Worm (Caenorhabditis elegans) whole organism, L4/young adult: ENCODE data around the gene gpd-2.
A peak's percentile ranks its signal among the peaks of the same experiment; 100 is the strongest.

Experiments used
- W03F9.2 ChIP-seq: fragments of 150-350 bp; optimal IDR thresholded peaks from 2 replicates; lab custom pipeline; 2014; ENCODE audit warnings: missing biosample characterization, missing genetic modification characterization
- dao-5 ChIP-seq: sonication (generic microtip); optimal IDR thresholded peaks from 2 replicates; lab custom pipeline; 2016; ENCODE audit warnings: missing genotype, missing genetic modification characterization, moderate library complexity, missing compliant biosample characterization
- him-1 ChIP-seq: sonication (generic microtip); optimal IDR thresholded peaks from 2 replicates; lab custom pipeline; 2016; ENCODE audit warnings: missing genotype, missing genetic modification reagents, missing genetic modification characterization, missing compliant biosample characterization

Gene gpd-2

DNA sequence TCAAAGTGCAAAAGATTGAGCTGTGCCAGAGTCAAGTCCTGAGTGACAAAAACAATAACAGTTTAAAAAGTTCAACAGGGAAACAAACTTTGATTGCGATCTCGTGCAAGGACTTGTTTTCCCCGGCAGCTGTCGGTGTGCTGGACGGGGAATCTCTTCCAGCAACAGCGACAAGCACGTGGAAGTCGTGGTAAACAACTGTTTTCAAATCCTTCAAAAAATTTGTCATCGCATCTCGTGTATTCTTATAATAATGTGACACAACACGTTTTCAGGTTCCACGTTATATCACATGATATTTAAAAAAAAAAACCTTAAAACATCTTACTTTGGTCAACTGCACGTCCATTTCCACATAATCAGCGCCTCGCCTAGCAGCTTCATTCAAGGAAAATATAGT lies 5.9 kb downstream of the gpd-2 start:
- TF ChIP-seq dao-5 (tag; lab: Kevin White, UChicago) (no peak), W03F9.2 (tag; lab: Kevin White, UChicago) (no peak), him-1 (tag; lab: Kevin White, UChicago) (no peak)

DNA sequence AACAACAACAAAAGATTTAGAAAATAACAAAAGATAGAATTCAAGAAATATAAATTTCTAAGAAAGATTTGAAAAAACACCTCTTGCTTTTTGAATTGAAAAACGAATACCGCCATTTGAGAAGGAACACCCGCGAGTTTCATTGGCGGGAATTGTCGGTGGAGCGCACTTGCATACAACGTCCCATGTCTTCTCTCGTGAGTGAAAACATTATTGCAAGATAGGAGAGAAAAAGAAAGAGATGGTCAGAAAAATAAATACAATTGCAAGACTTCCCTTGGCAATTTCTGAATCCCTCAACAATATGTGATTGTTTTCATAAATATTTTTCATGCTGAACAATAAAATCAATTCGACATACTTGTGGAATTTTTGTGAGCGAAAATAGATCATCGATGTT lies 8.4 kb downstream of the gpd-2 start, which contains the start of gene K10B3.5:
Gene K10B3.5 (minus strand): TSS at position 343 of the 400 bp plus-strand sequence.
- peak; percentile 41 for TF ChIP-seq him-1 (tag; lab: Kevin White, UChicago)
- no peak for TF ChIP-seq dao-5 (tag; lab: Kevin White, UChicago)
- TF ChIP-seq W03F9.2 (tag; lab: Kevin White, UChicago): peak; percentile 56

DNA sequence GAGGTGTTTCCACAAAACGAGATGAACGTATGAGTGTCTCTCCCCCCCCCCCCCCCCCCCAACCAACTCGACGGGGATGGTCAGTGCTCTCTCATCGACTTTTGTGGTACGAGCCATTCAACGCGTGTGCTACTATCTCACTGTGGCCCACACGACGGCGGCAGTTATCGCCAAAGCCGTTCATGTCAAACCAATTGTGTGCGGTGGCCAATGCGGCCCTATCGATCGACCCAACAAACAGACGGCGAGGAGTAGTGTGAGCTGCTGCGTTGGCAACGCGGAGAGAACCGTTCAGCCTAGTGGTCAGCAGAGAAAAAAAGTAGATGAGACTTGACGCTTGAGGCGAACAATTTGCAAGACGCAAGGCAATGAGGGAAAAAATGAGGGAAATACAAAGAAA lies 11.7 kb downstream of the gpd-2 start:
- no peak for TF ChIP-seq him-1 (tag; lab: Kevin White, UChicago)
- no peak for TF ChIP-seq dao-5 (tag; lab: Kevin White, UChicago)
- no peak for TF ChIP-seq W03F9.2 (tag; lab: Kevin White, UChicago)

DNA sequence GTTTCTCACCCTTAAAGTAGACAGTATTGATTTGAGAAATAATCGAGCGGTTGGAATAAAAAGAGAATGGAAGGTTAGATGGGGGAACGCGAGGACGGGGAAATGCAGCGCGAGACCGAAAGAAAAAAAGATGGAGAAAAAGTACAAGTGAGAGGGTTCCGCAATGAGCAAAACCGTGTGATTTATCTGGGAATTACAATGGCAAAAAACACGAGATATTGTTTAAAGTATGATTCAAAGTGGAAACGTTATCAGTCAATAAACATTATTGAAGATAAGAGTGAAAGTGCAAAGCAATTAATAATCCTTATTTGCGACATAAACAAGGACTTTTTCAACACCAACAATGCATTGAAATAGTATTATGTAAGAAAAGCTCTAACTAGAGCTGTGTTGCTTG lies 12.3 kb downstream of the gpd-2 start, which contains the start of gene ztf-13:
Gene ztf-13 (minus strand): TSS at position 11 of the 400 bp plus-strand sequence.
- no peak for TF ChIP-seq dao-5 (tag; lab: Kevin White, UChicago)
- no peak for TF ChIP-seq him-1 (tag; lab: Kevin White, UChicago)
- TF ChIP-seq W03F9.2 (tag; lab: Kevin White, UChicago): no peak

DNA sequence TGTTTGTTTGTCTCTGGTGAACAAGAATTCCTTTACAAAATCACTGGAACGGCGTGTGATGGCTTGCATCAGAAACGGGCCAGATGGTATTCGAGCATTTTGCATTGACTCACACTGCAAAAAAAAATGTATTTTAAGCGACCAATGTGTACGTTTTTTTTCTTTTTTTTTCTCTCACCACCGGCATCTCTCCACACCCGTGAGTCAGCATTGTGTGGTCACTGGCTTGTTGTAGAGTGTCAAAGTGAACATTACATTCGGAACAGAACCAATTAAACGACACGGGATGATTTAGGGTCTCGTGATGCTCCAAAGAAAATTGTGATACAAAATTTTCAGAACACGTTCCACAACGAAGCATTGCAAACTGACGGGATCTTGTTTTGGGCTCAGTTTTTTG lies 12.9 kb downstream of the gpd-2 start:
- TF ChIP-seq W03F9.2 (tag; lab: Kevin White, UChicago): no peak
- TF ChIP-seq dao-5 (tag; lab: Kevin White, UChicago): no peak
- TF ChIP-seq him-1 (tag; lab: Kevin White, UChicago): no peak

DNA sequence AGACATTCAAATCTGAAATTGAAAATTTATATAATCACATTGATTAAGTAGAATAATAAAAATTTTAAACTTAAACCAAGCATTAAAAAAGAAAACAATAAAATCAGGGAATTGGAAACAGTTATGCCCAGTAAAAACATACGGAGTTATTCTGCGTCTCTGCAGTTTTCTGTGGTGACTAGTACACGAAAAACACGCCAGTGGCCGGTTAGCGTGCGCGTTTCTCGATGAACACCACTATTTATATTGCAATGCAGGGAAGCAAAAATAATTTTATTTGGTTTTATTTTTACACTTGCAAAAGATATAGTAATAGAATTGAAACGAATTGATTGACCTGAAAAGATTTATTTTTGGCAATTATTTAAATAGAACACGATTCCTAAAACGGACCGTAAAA lies 14.7 kb downstream of the gpd-2 start, which contains the start of gene sec-3:
Gene sec-3 (minus strand): TSS at position 21 of the 400 bp plus-strand sequence.
- TF ChIP-seq W03F9.2 (tag; lab: Kevin White, UChicago) (peak; percentile 93), him-1 (tag; lab: Kevin White, UChicago) (peak; percentile 80), dao-5 (tag; lab: Kevin White, UChicago) (no peak)

DNA sequence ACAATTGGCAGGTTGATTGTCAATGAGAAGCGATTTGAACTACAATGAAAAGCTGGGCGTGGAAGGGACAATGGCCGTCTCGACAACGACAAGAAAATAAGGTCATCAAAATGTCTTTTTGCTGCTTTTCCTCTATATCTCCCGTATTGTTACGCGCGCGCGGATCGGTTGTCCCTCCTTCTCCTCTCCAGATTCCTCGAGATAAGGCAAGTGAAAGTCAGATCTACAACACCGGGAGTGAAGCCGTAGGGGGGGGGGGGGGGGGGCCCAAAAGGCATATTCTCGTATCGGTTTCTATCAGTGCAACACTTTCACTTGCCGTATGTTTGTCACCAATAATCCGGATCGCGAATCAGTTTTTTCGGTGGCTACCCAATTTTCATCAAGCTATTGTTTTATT lies 20.2 kb downstream of the gpd-2 start, which contains the start of gene wrt-2:
Gene wrt-2 (minus strand): TSS at position 46 of the 400 bp plus-strand sequence.
- no peak for TF ChIP-seq him-1 (tag; lab: Kevin White, UChicago)
- TF ChIP-seq dao-5 (tag; lab: Kevin White, UChicago): no peak
- TF ChIP-seq W03F9.2 (tag; lab: Kevin White, UChicago): no peak

DNA sequence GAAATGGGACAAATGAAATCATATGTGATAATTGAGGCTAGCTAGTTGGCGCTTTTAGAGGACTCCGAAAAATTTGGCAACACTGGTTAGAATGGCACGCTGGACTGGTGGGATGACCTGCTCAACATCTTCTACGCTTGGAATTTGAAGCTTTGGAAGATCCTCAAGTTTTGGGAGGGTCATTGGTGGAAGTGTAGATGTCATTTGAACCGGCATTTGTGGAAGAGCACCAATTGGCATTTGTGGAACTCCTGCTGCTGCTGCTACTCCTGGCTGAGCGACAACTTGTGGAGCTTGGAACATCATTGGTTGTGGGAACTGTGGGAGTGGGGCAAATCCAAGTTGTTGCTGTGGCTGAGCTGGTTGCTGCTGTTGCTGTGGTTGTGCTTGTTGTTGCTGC lies 22.0 kb downstream of the gpd-2 start:
- TF ChIP-seq W03F9.2 (tag; lab: Kevin White, UChicago) (no peak), him-1 (tag; lab: Kevin White, UChicago) (no peak), dao-5 (tag; lab: Kevin White, UChicago) (no peak)

DNA sequence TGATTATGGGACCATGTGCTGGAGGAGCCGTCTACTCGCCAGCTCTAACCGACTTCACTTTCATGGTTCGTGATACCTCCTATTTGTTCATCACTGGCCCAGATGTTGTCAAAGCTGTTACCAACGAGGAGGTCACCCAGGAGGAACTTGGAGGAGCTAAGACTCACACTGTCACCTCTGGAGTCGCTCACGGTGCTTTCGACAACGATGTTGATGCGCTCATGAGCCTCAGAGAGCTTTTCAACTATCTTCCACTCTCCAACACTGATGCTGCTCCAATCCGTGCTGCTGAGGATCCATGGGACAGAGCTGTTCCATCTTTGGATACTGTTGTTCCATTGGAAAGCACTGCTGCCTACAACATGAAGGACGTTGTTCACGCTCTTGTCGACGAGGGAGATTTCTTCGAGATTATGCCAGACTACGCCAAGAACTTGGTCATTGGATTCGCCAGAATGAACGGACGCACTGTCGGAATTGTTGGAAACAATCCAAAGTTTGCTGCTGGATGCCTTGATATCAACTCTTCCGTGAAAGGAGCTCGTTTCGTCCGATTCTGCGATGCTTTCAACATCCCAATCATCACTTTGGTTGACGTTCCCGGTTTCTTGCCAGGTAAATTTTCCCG lies 23.3 kb downstream of the gpd-2 start:
- TF ChIP-seq W03F9.2 (tag; lab: Kevin White, UChicago): no peak
- TF ChIP-seq him-1 (tag; lab: Kevin White, UChicago): no peak
- no peak for TF ChIP-seq dao-5 (tag; lab: Kevin White, UChicago)

DNA sequence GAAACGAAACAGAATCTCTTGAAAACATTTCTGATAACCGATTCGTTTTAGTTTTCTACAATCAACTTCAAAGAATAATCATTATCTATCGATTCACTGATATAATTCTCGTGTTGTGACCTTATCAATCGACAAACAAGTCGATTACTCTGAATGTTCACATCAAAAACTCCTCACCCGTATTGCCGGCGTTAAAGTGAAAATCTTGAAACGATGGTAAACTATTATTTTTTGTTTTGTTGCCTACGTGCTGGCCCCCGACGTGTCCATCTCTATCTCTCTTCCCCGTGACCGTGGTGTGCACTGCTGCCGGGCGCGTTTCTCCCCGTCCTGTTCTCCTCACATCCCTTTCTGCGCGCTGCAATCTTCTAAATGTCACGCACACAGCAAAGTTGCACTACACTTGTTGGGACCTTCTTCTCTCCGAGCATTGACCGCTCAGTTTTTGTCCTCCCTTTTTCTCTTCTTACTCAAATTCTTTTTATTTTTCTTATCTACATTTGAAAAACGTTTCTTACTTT lies 24.5 kb downstream of the gpd-2 start:
- TF ChIP-seq W03F9.2 (tag; lab: Kevin White, UChicago): peak; percentile 26
- TF ChIP-seq him-1 (tag; lab: Kevin White, UChicago): no peak
- no peak for TF ChIP-seq dao-5 (tag; lab: Kevin White, UChicago)

DNA sequence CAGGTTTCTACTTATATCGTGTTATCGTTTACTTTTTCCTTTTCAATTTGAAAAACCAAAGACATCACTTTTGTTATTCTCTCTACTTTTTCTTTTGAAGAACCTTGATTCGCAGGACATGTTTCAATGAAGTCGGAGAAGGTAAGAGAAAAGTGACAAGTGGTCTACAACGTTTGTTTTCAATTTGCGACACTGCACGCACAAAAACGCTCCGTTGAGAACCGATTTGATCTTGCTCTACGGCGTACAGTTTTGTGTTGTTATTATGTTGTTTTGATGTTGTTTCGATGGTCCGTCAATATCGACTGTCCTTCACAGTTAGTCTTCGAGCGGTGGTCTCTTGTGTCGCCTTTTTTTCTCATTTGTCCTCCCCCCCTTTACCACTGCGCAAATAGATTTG lies 25.1 kb downstream of the gpd-2 start, which contains the start of gene pccb-1:
Gene pccb-1 (plus strand): TSS at position 127 of the 400 bp plus-strand sequence.
- no peak for TF ChIP-seq W03F9.2 (tag; lab: Kevin White, UChicago)
- no peak for TF ChIP-seq him-1 (tag; lab: Kevin White, UChicago)
- no peak for TF ChIP-seq dao-5 (tag; lab: Kevin White, UChicago)

DNA sequence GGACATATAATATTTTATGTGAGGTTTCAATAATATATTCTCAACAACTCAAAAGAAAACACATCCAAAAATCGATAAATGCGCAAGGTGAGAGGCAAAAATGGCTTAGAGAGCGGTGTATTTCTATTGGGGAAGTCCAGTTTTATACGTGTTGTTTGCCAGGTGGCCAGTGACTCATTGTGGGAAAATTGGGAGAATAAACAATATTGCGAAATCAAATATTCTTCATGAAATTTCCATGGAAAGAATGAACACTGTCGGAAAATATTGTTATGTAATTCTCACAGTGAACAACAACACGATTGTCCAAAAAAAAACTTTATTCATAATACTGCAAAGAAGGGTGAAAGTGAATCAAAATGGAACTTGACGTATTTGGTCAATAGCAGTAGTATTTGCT lies 26.8 kb downstream of the gpd-2 start:
- TF ChIP-seq him-1 (tag; lab: Kevin White, UChicago): no peak
- TF ChIP-seq dao-5 (tag; lab: Kevin White, UChicago): no peak
- no peak for TF ChIP-seq W03F9.2 (tag; lab: Kevin White, UChicago)

DNA sequence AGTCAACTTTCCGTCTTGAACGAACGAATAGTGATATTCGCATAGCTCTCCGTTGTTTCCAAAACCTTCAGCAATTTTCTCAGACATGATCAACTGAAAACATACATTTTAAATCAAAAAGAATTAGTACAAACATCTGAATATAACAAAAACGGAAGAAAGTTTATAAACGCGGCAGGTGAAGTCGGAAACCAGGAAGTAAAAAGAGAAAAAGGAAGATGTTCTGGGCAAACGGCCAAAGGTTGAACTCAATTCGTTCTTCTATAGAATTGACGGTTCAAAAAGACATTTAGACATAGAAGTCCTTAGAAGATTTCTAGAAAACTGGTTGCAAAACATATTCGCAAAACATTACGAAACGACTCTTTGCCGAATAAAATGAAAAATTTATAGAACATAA lies 27.2 kb downstream of the gpd-2 start, which contains the start of gene F52E4.5:
Gene F52E4.5 (minus strand): TSS at position 101 of the 400 bp plus-strand sequence.
- no peak for TF ChIP-seq dao-5 (tag; lab: Kevin White, UChicago)
- TF ChIP-seq him-1 (tag; lab: Kevin White, UChicago): no peak
- TF ChIP-seq W03F9.2 (tag; lab: Kevin White, UChicago): no peak
